Worm (Caenorhabditis elegans) whole organism, young adult: ENCODE data around the gene C54H2.4.

Source experiments
- B0019.2 ChIP-seq: fragments of 200-800 bp; sonication (Bioruptor generic); conservative IDR thresholded peaks from 2 replicates; pipeline ENCODE4 v1.3.6; 2022; ENCODE audit warnings: missing genetic modification reagents, missing genetic modification characterization, missing compliant biosample characterization
- B0035.1 ChIP-seq: sonication (generic microtip); optimal IDR thresholded peaks from 2 replicates; lab custom pipeline; 2016; ENCODE audit warnings: missing genetic modification characterization, mild to moderate bottlenecking, missing compliant biosample characterization, missing genotype, missing genetic modification reagents
- C17E4.6 ChIP-seq: fragments of 200-800 bp; sonication (Bioruptor generic); IDR thresholded peaks from 2 replicates; pipeline ENCODE4 v1.3.6; 2022; ENCODE audit warnings: missing genetic modification reagents, missing genetic modification characterization, missing compliant biosample characterization
- Y67H2A.10 ChIP-seq: fragments of 200-800 bp; sonication (Bioruptor generic); conservative IDR thresholded peaks from 2 replicates; pipeline ENCODE4 v1.3.6; 2022; ENCODE audit warnings: missing genetic modification reagents, missing genetic modification characterization, missing compliant biosample characterization
- ama-1 ChIP-seq, 3 experiments: fragments of 150-350 bp in 1 of 3; sonication (generic microtip) in 2 of 3; optimal IDR thresholded peaks; 2 replicates each; lab custom pipeline; 2014 to 2018; ENCODE audit warnings: missing biosample characterization in 2 of 3, missing genetic modification characterization in 2 of 3, missing genetic modification reagents in 2 of 3
- attf-3 ChIP-seq: fragments of 200-800 bp; sonication (Bioruptor generic); conservative IDR thresholded peaks from 2 replicates; pipeline ENCODE4 v1.3.6; 2022; ENCODE audit warnings: missing genetic modification reagents, missing genetic modification characterization, missing compliant biosample characterization
- attf-6 ChIP-seq: fragments of 200-800 bp; sonication (Bioruptor generic); IDR thresholded peaks from 2 replicates; pipeline ENCODE4 v1.3.6; 2022; ENCODE audit warnings: missing genetic modification reagents, missing genetic modification characterization, missing compliant biosample characterization
- bed-1 ChIP-seq: fragments of 200-800 bp; sonication (Bioruptor generic); IDR thresholded peaks from 2 replicates; pipeline ENCODE4 v1.3.6; 2022; ENCODE audit warnings: missing genetic modification reagents, missing genetic modification characterization, missing compliant biosample characterization
- cebp-1 ChIP-seq, 2 experiments: fragments of 200-800 bp in 1 of 2; sonication (Bioruptor generic) in 1 of 2; sonication (generic microtip) in 1 of 2; IDR thresholded peaks in 1 of 2; optimal IDR thresholded peaks in 1 of 2; 2 replicates each; pipeline versions ENCODE4 v1.3.6 to Lab custom; 2017 to 2022; ENCODE audit warnings: missing compliant biosample characterization in 2 of 2, missing genetic modification characterization in 2 of 2, mild to moderate bottlenecking in 1 of 2, missing genetic modification reagents in 1 of 2, moderate library complexity in 1 of 2
- ceh-27 ChIP-seq: fragments of 200-800 bp; sonication (Bioruptor generic); optimal IDR thresholded peaks from 2 replicates; lab custom pipeline; 2018; ENCODE audit warnings: mild to moderate bottlenecking, missing genetic modification characterization, moderate library complexity, missing compliant biosample characterization
- ceh-91 ChIP-seq: fragments of 200-800 bp; sonication (Bioruptor generic); IDR thresholded peaks from 2 replicates; pipeline ENCODE4 v1.3.6; 2022; ENCODE audit warnings: missing genetic modification reagents, missing genetic modification characterization, missing compliant biosample characterization
- dox-1 ChIP-seq: fragments of 200-800 bp; sonication (Bioruptor generic); IDR thresholded peaks from 2 replicates; pipeline ENCODE4 v1.3.6; 2022; ENCODE audit warnings: missing genetic modification reagents, missing genetic modification characterization, missing compliant biosample characterization
- dpff-1 ChIP-seq: sonication (generic microtip); optimal IDR thresholded peaks from 2 replicates; lab custom pipeline; 2017; ENCODE audit warnings: mild to moderate bottlenecking, missing genetic modification characterization, missing compliant biosample characterization
- egl-44 ChIP-seq: fragments of 200-800 bp; sonication (Bioruptor generic); IDR thresholded peaks from 2 replicates; pipeline ENCODE4 v1.3.6; 2022; ENCODE audit warnings: missing genetic modification reagents, missing genetic modification characterization, missing compliant biosample characterization
- egrh-3 ChIP-seq: fragments of 200-800 bp; sonication (Bioruptor generic); IDR thresholded peaks from 2 replicates; pipeline ENCODE4 v1.3.6; 2022; ENCODE audit warnings: missing genetic modification reagents, missing genetic modification characterization, missing compliant biosample characterization
- ets-4 ChIP-seq: fragments of 200-800 bp; sonication (Bioruptor generic); optimal IDR thresholded peaks from 2 replicates; lab custom pipeline; 2018; ENCODE audit warnings: mild to moderate bottlenecking, missing genetic modification characterization, missing compliant biosample characterization
- him-1 ChIP-seq: sonication (generic microtip); optimal IDR thresholded peaks from 2 replicates; lab custom pipeline; 2016; ENCODE audit warnings: missing genotype, missing genetic modification reagents, missing genetic modification characterization, missing compliant biosample characterization
- hlh-12 ChIP-seq: sonication (generic microtip); optimal IDR thresholded peaks from 2 replicates; lab custom pipeline; 2016; ENCODE audit warnings: missing genetic modification characterization, missing compliant biosample characterization
- hlh-26 ChIP-seq: fragments of 200-800 bp; sonication (Bioruptor generic); conservative IDR thresholded peaks from 2 replicates; pipeline ENCODE4 v1.3.6; 2022; ENCODE audit warnings: missing genetic modification reagents, missing genetic modification characterization, missing compliant biosample characterization
- let-607 ChIP-seq, 2 experiments: fragments of 200-800 bp in 1 of 2; sonication (Bioruptor generic) in 1 of 2; sonication (generic microtip) in 1 of 2; optimal IDR thresholded peaks; 2 replicates each; lab custom pipeline; 2016 to 2018; ENCODE audit warnings: mild to moderate bottlenecking in 2 of 2, missing compliant biosample characterization in 2 of 2, missing genetic modification characterization in 2 of 2, moderate library complexity in 2 of 2, missing genotype in 1 of 2
- lin-26 ChIP-seq: fragments of 200-800 bp; sonication (Bioruptor generic); IDR thresholded peaks from 2 replicates; pipeline ENCODE4 v1.3.6; 2022; ENCODE audit warnings: missing genetic modification reagents, missing genetic modification characterization, missing compliant biosample characterization
- lin-35 ChIP-seq, 3 experiments: fragments of 150-350 bp in 2 of 3; sonication (generic microtip) in 1 of 3; optimal IDR thresholded peaks; 2 replicates each; lab custom pipeline; 2014 to 2018; ENCODE audit warnings: missing biosample characterization in 3 of 3, missing genetic modification characterization in 3 of 3, missing genetic modification reagents in 3 of 3
- lin-40 ChIP-seq: sonication (generic microtip); optimal IDR thresholded peaks from 2 replicates; lab custom pipeline; 2016; ENCODE audit warnings: missing genetic modification characterization, mild to moderate bottlenecking, missing compliant biosample characterization, missing genotype, missing genetic modification reagents
- madf-10 ChIP-seq: sonication (generic microtip); optimal IDR thresholded peaks from 2 replicates; lab custom pipeline; 2016; ENCODE audit warnings: mild to moderate bottlenecking, missing genetic modification characterization, missing compliant biosample characterization
- sdz-38 ChIP-seq: sonication (generic microtip); optimal IDR thresholded peaks from 2 replicates; lab custom pipeline; 2016; ENCODE audit warnings: missing genotype, missing genetic modification characterization, missing compliant biosample characterization
- sea-2 ChIP-seq: fragments of 200-800 bp; sonication (Bioruptor generic); IDR thresholded peaks from 2 replicates; pipeline ENCODE4 v1.3.6; 2022; ENCODE audit warnings: missing genetic modification characterization, missing compliant biosample characterization
- snpc-1.3 ChIP-seq: sonication (generic microtip); optimal IDR thresholded peaks from 2 replicates; lab custom pipeline; 2017; ENCODE audit warnings: missing genetic modification characterization, mild to moderate bottlenecking, missing compliant biosample characterization, antibody characterized with exemption, moderate library complexity, missing genotype, missing genetic modification reagents; ENCODE audit not compliant: insufficient read depth
- somi-1 ChIP-seq: fragments of 200-800 bp; sonication (Bioruptor generic); optimal IDR thresholded peaks from 2 replicates; lab custom pipeline; 2018; ENCODE audit warnings: mild to moderate bottlenecking, missing genetic modification characterization, missing compliant biosample characterization
- sptf-2 ChIP-seq: fragments of 200-800 bp; sonication (Bioruptor generic); optimal IDR thresholded peaks from 2 replicates; lab custom pipeline; 2018; ENCODE audit warnings: mild to moderate bottlenecking, missing genetic modification characterization, missing compliant biosample characterization
- xnd-1 ChIP-seq: sonication (generic microtip); optimal IDR thresholded peaks from 2 replicates; lab custom pipeline; 2016; ENCODE audit warnings: missing genotype, missing genetic modification reagents, missing genetic modification characterization, missing compliant biosample characterization
- zfh-2 ChIP-seq: fragments of 200-800 bp; sonication (Bioruptor generic); conservative IDR thresholded peaks from 2 replicates; pipeline ENCODE4 v1.3.6; 2022; ENCODE audit warnings: missing genetic modification reagents, missing genetic modification characterization, missing compliant biosample characterization

Gene C54H2.4

ce11 chrX:5770648-5771047, at the start of gene C54H2.4:
Gene C54H2.4, minus strand, starts transcription at chrX:5770748.
- TF ChIP-seq attf-6 (GFP tag; lab: Robert Waterston, UW): no peak
- TF ChIP-seq, all 124 proteins: peak for 0

- TF ChIP-seq bed-1: no peak
- TF ChIP-seq cebp-1 (GFP tag; IDR thresholded peaks at IDR 0.05; lab: Robert Waterston, UW): no peak
- peak; percentile 79 for TF ChIP-seq cebp-1 (tag; optimal IDR thresholded peaks at IDR 0.05; lab: Kevin White, UChicago)
- TF ChIP-seq sea-2 (GFP tag; lab: Robert Waterston, UW): no peak
- no peak for TF ChIP-seq sdz-38 (tag; lab: Kevin White, UChicago)
- TF ChIP-seq dox-1 (GFP tag; lab: Robert Waterston, UW): no peak
- peak; percentile 72; the same call in 1 of the 2 replicates for TF ChIP-seq zfh-2 (GFP tag; lab: Robert Waterston, UW)
- no peak for TF ChIP-seq xnd-1 (tag; lab: Kevin White, UChicago)
- no peak for TF ChIP-seq ets-4 (GFP tag; lab: Kevin White, UChicago)
- TF ChIP-seq lin-35 (GFP tag; optimal IDR thresholded peaks at IDR 0.05; lab: Kevin White, UChicago): no peak
- TF ChIP-seq snpc-1.3: no peak
- TF ChIP-seq egl-44 (GFP tag; lab: Robert Waterston, UW): no peak
- TF ChIP-seq ceh-27 (GFP tag; lab: Kevin White, UChicago): no peak
- no peak for TF ChIP-seq hlh-12
- no peak for TF ChIP-seq C17E4.6 (GFP tag; lab: Robert Waterston, UW)
- TF ChIP-seq madf-10 (tag; lab: Kevin White, UChicago): peak; percentile 7
- peak; percentile 80 for TF ChIP-seq somi-1 (GFP tag; lab: Kevin White, UChicago)
- no peak for TF ChIP-seq sptf-2 (GFP tag; lab: Kevin White, UChicago)
Measured at ce11 chrX:5819702-5820470, 49.3 kb upstream of the C54H2.4 start.

ce11 chrX:5818176-5818575, 47.6 kb upstream of the C54H2.4 start:
- TF ChIP-seq egrh-3 (GFP tag; lab: Robert Waterston, UW) (peak; percentile 60; the same call in 1 of the 2 replicates), ama-1 (optimal IDR thresholded peaks at IDR 0.05; lab: Kevin White, UChicago) (no peak), ama-1 (GFP tag; optimal IDR thresholded peaks at IDR 0.05; lab: Kevin White, UChicago) (no peak), B0035.1 (tag; lab: Kevin White, UChicago) (no peak), zfh-2 (GFP tag; lab: Robert Waterston, UW) (peak; percentile 91), him-1 (tag; lab: Kevin White, UChicago) (no peak), lin-26 (GFP tag; lab: Robert Waterston, UW) (0 out of 2 replicates have a peak, but pooled peaks have one; percentile 39), dpff-1 (no peak), attf-3 (no peak), hlh-26 (GFP tag; lab: Robert Waterston, UW) (no peak), sptf-2 (GFP tag; lab: Kevin White, UChicago) (peak; percentile 45), B0019.2 (GFP tag; lab: Robert Waterston, UW) (no peak), lin-40 (tag; lab: Kevin White, UChicago) (no peak), let-607 (tag; optimal IDR thresholded peaks at IDR 0.05; lab: Kevin White, UChicago) (no peak), ceh-91 (GFP tag; lab: Robert Waterston, UW) (no peak), dox-1 (GFP tag; lab: Robert Waterston, UW) (0 out of 2 replicates have a peak, but pooled peaks have one; percentile 20), Y67H2A.10 (GFP tag; lab: Robert Waterston, UW) (no peak)
- TF ChIP-seq, all 124 proteins: peak for 5
